Worm (Caenorhabditis elegans): ENCODE measurements around the gene K03H1.9.

The K03H1.9 gene

ce11 chrIII:9922310-9922709 is 19.0 kb downstream of the K03H1.9 start:
- TF ChIP-seq pes-1 (GFP tag; IDR thresholded peaks at IDR 0.05) (no peak), tbx-37 (GFP tag; conservative IDR thresholded peaks at IDR 0.05) (no peak), hmg-4 (GFP tag; optimal IDR thresholded peaks at IDR 0.05) (no peak), scrt-1 (GFP tag; IDR thresholded peaks at IDR 0.05) (no peak), F13C5.2 (tag; optimal IDR thresholded peaks at IDR 0.05) (no peak), ceh-13 (GFP tag; optimal IDR thresholded peaks at IDR 0.05) (no peak), ama-1 (optimal IDR thresholded peaks at IDR 0.05) (no peak), tra-4 (tag; optimal IDR thresholded peaks at IDR 0.05) (no peak), ets-7 (tag; optimal IDR thresholded peaks at IDR 0.05) (no peak), aly-1 (tag; optimal IDR thresholded peaks at IDR 0.05) (no peak), flt-1 (GFP tag; IDR thresholded peaks at IDR 0.05) (no peak), B0310.2 (tag; optimal IDR thresholded peaks at IDR 0.05) (no peak), hnd-1 (tag; optimal IDR thresholded peaks at IDR 0.05) (no peak), sea-1 (GFP tag; conservative IDR thresholded peaks at IDR 0.05) (no peak), ceh-36 (tag; optimal IDR thresholded peaks at IDR 0.05) (no peak)

- TF ChIP-seq hmg-4 (GFP tag; optimal IDR thresholded peaks at IDR 0.05), result no peak
- no peak for TF ChIP-seq pes-1 (GFP tag; IDR thresholded peaks at IDR 0.05)
- TF ChIP-seq flt-1 (GFP tag; IDR thresholded peaks at IDR 0.05), result no peak
- TF ChIP-seq tra-4 (tag; optimal IDR thresholded peaks at IDR 0.05), result no peak
- TF ChIP-seq scrt-1 (GFP tag; IDR thresholded peaks at IDR 0.05), result no peak
- TF ChIP-seq aly-1 (tag; optimal IDR thresholded peaks at IDR 0.05), result no peak
- no peak for TF ChIP-seq tbx-11 (GFP tag; IDR thresholded peaks at IDR 0.05)
- no peak for TF ChIP-seq hnd-1 (tag; optimal IDR thresholded peaks at IDR 0.05)
- TF ChIP-seq hmbx-1 (tag; optimal IDR thresholded peaks at IDR 0.05), result no peak
- TF ChIP-seq sea-1 (GFP tag; conservative IDR thresholded peaks at IDR 0.05), result no peak
- no peak for TF ChIP-seq ama-1 (optimal IDR thresholded peaks at IDR 0.05)
- TF ChIP-seq F13C5.2 (tag; optimal IDR thresholded peaks at IDR 0.05), result no peak
- TF ChIP-seq tbx-37 (GFP tag; conservative IDR thresholded peaks at IDR 0.05), result no peak
- TF ChIP-seq ceh-36 (tag; optimal IDR thresholded peaks at IDR 0.05), result no peak
Observed at ce11 chrIII:9920764-9921163, 20.5 kb downstream of the K03H1.9 start, which contains the start of gene F40F12.3. Gene F40F12.3 (minus strand): TSS chrIII:9920864.

- TF ChIP-seq aly-1 (tag; optimal IDR thresholded peaks at IDR 0.05) (no peak), tbx-11 (GFP tag; IDR thresholded peaks at IDR 0.05) (no peak), F13C5.2 (tag; optimal IDR thresholded peaks at IDR 0.05) (no peak), ama-1 (optimal IDR thresholded peaks at IDR 0.05) (no peak), B0310.2 (tag; optimal IDR thresholded peaks at IDR 0.05) (no peak), scrt-1 (GFP tag; IDR thresholded peaks at IDR 0.05) (no peak), hnd-1 (tag; optimal IDR thresholded peaks at IDR 0.05) (no peak), tra-4 (tag; optimal IDR thresholded peaks at IDR 0.05) (no peak), hmg-4 (GFP tag; optimal IDR thresholded peaks at IDR 0.05) (no peak)
Observed at ce11 chrIII:9913722-9914121, 27.6 kb downstream of the K03H1.9 start, which contains the start of gene cbp-3. Gene cbp-3 (plus strand): TSS chrIII:9913993.

ce11 chrIII:9912998-9913397 is 28.3 kb downstream of the K03H1.9 start:
- TF ChIP-seq aly-1 (tag; optimal IDR thresholded peaks at IDR 0.05), result no peak

- TF ChIP-seq hmg-4 (GFP tag; optimal IDR thresholded peaks at IDR 0.05), result no peak
- no peak for TF ChIP-seq pes-1 (GFP tag; IDR thresholded peaks at IDR 0.05)
- no peak for TF ChIP-seq B0310.2 (tag; optimal IDR thresholded peaks at IDR 0.05)
- TF ChIP-seq hmbx-1 (tag; optimal IDR thresholded peaks at IDR 0.05), result no peak
- no peak for TF ChIP-seq scrt-1 (GFP tag; IDR thresholded peaks at IDR 0.05)
- no peak for TF ChIP-seq F13C5.2 (tag; optimal IDR thresholded peaks at IDR 0.05)
- no peak for TF ChIP-seq ets-7 (tag; optimal IDR thresholded peaks at IDR 0.05)
- TF ChIP-seq tbx-37 (GFP tag; conservative IDR thresholded peaks at IDR 0.05), result no peak
- TF ChIP-seq flt-1 (GFP tag; IDR thresholded peaks at IDR 0.05), result no peak
- no peak for TF ChIP-seq sea-1 (GFP tag; conservative IDR thresholded peaks at IDR 0.05)
- no peak for TF ChIP-seq ceh-13 (GFP tag; optimal IDR thresholded peaks at IDR 0.05)
- TF ChIP-seq tra-4 (tag; optimal IDR thresholded peaks at IDR 0.05), result no peak
Observed at ce11 chrIII:9912501-9912900, 28.8 kb downstream of the K03H1.9 start.

- no peak for TF ChIP-seq aly-1 (tag; optimal IDR thresholded peaks at IDR 0.05)
- TF ChIP-seq hmbx-1 (tag; optimal IDR thresholded peaks at IDR 0.05), result no peak
Observed at ce11 chrIII:9910608-9911479, 30.4 kb downstream of the K03H1.9 start, which contains the start of the genes cyld-1 and F40F12.9. Gene cyld-1 (minus strand): TSS chrIII:9910658. Gene F40F12.9 (plus strand): TSS chrIII:9911328.

ce11 chrIII:9908769-9909168 is 32.5 kb downstream of the K03H1.9 start:
- TF ChIP-seq B0310.2 (tag; optimal IDR thresholded peaks at IDR 0.05) (no peak), ceh-36 (tag; optimal IDR thresholded peaks at IDR 0.05) (no peak), ceh-13 (GFP tag; optimal IDR thresholded peaks at IDR 0.05) (no peak), pes-1 (GFP tag; IDR thresholded peaks at IDR 0.05) (no peak), ets-7 (tag; optimal IDR thresholded peaks at IDR 0.05) (no peak), flt-1 (GFP tag; IDR thresholded peaks at IDR 0.05) (no peak), aly-1 (tag; optimal IDR thresholded peaks at IDR 0.05) (no peak), hnd-1 (tag; optimal IDR thresholded peaks at IDR 0.05) (no peak), tbx-11 (GFP tag; IDR thresholded peaks at IDR 0.05) (no peak), sea-1 (GFP tag; conservative IDR thresholded peaks at IDR 0.05) (no peak), scrt-1 (GFP tag; IDR thresholded peaks at IDR 0.05) (no peak), hmbx-1 (tag; optimal IDR thresholded peaks at IDR 0.05) (no peak), hmg-4 (GFP tag; optimal IDR thresholded peaks at IDR 0.05) (no peak), tra-4 (tag; optimal IDR thresholded peaks at IDR 0.05) (no peak), ama-1 (optimal IDR thresholded peaks at IDR 0.05) (no peak), F13C5.2 (tag; optimal IDR thresholded peaks at IDR 0.05) (no peak), tbx-37 (GFP tag; conservative IDR thresholded peaks at IDR 0.05) (no peak)
